Worm (Caenorhabditis elegans): ENCODE data around the gene C24D10.2.
"Not testable (repeated sequence)": the region's sequence is repeated elsewhere in the genome, so short reads cannot be mapped to it uniquely, and the experiment has no call there.

C24D10.2 gene

DNA sequence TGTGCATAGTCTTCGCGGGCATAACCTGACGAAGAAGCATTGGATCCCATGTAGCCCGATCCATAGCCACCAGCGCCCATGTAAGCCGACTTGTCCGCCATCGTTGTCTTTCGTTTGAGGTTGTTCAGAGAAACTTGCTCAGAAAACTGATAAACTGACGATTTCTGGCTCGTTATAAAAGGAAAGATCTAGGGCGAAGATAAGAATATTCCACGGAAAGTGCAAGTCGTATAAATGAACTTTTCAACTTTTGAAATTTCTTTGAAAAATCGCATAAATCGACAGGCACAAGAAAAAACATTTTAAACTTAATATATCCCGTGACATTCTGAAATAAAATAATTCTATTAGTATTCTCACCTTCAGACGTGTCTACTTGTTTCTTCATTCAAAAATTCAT lies at the start of gene C24D10.2, which contains the start of gene nspd-3:
TSS of gene C24D10.2 (plus strand) at position 399 of the 400 bp plus-strand sequence.
TSS of gene nspd-3 (minus strand) at position 101 of the 400 bp plus-strand sequence.
- TF ChIP-seq unc-120 (tag; optimal IDR thresholded peaks at IDR 0.05; ENCODE audit: poor library complexity, severe bottlenecking); nhr-28 (tag; optimal IDR thresholded peaks at IDR 0.05); sem-2 (GFP tag; optimal IDR thresholded peaks at IDR 0.05): not testable (repeated sequence)

DNA sequence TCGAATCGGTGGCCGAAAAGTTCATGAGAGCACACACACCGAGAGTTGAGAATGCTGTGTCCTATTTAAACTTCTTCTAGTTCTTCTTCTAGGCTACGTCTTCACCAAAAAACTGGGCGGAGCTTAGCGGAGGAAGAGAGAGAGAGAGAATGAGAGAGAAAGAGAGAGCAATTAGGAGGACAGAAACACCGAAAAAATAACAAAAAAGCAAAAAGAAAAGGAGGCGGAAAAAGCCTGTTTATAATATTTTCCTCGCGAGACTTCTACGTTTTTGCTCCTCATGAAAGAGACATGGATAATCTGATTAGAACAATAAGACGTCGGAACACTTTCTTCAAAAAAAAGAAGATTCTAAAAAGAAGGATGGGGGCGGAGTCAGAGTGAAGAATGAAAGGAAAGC lies 41.1 kb upstream of the C24D10.2 start, which contains the start of gene tkr-3:
TSS of gene tkr-3 (minus strand) at position 101 of the 400 bp plus-strand sequence.
- TF ChIP-seq drap-1 (GFP tag; optimal IDR thresholded peaks at IDR 0.05): no peak
- TF ChIP-seq ces-1 (GFP tag; optimal IDR thresholded peaks at IDR 0.05): peak; percentile 21
- no peak for TF ChIP-seq tbx-8 (GFP tag; optimal IDR thresholded peaks at IDR 0.05)
- no peak for TF ChIP-seq zip-8 (tag; optimal IDR thresholded peaks at IDR 0.05)
- no peak for TF ChIP-seq hlh-1 (tag; optimal IDR thresholded peaks at IDR 0.05)
- no peak for TF ChIP-seq elt-3 (tag; optimal IDR thresholded peaks at IDR 0.05)
- no peak for TF ChIP-seq nhr-76 (tag; optimal IDR thresholded peaks at IDR 0.05)
- no peak for TF ChIP-seq unc-120 (tag; optimal IDR thresholded peaks at IDR 0.05; ENCODE audit: poor library complexity, severe bottlenecking)
- no peak for TF ChIP-seq snpc-4 (tag; optimal IDR thresholded peaks at IDR 0.05)

DNA sequence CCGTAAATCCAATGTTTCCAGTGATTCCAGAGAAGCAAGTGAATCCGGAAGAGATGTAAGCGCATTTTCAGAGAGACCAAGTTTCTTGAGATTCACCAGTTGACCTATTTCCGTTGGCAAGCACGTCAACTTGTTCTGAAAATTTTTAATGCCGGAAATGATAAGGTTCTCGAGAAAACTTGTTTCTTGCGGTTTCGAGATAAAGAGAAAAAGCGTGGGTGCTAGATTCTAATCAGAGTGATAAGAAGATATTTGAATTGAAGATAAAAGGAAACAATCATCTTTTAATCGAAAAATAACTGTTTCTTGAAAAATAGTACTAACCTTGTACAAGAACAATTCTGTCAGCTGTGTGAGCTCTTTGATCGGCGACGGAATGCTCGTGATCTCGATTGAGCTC lies 31.4 kb upstream of the C24D10.2 start:
- TF ChIP-seq lin-32 (GFP tag; optimal IDR thresholded peaks at IDR 0.05) (no peak), nhr-76 (tag; optimal IDR thresholded peaks at IDR 0.05) (no peak), unc-62 (GFP tag; optimal IDR thresholded peaks at IDR 0.05) (no peak), mab-5 (tag; optimal IDR thresholded peaks at IDR 0.05) (no peak), blmp-1 (tag; optimal IDR thresholded peaks at IDR 0.05) (no peak), drap-1 (GFP tag; optimal IDR thresholded peaks at IDR 0.05) (no peak), tbx-8 (GFP tag; optimal IDR thresholded peaks at IDR 0.05) (no peak), elt-1 (tag; optimal IDR thresholded peaks at IDR 0.05; ENCODE audit: borderline replicate concordance, insufficient read depth) (no peak), M03D4.4 (tag; optimal IDR thresholded peaks at IDR 0.05) (no peak), pha-4 (tag; optimal IDR thresholded peaks at IDR 0.05) (no peak), elt-3 (tag; optimal IDR thresholded peaks at IDR 0.05) (no peak), ces-1 (GFP tag; optimal IDR thresholded peaks at IDR 0.05) (no peak)

DNA sequence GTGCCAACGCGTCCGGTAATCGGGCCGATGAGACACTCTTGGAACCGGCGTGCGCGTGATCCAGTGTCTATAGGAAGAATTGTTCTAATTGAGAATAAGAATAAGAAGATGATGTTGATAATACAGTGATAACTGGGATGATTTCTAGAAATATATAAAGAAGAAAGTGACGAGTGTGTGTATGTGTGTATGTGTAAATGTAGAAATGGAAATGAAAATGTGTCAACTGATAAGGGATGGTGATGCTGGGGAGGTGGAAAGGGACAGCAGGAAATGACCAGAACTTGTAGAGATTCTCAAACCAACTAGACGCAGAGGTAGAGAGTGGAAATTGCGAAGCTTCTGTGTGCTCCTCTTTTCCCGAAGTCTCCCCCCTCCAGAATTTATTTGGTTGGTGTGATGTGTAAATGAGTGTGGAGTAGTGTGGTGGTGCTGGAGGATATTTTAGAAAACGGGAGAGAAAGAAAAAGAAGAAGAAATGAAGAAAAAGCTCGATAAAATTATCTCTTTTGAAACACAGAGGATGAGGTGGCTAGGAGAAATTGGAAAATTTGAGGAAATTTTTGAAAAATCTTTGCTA lies 29.3 kb upstream of the C24D10.2 start:
- TF ChIP-seq nhr-2 (tag; optimal IDR thresholded peaks at IDR 0.05) (no peak), lsy-2 (tag; optimal IDR thresholded peaks at IDR 0.05) (peak; percentile 2), elt-1 (tag; optimal IDR thresholded peaks at IDR 0.05; ENCODE audit: borderline replicate concordance, insufficient read depth) (no peak), nhr-28 (tag; optimal IDR thresholded peaks at IDR 0.05) (no peak), bed-3 (GFP tag; optimal IDR thresholded peaks at IDR 0.05) (no peak), ces-1 (GFP tag; optimal IDR thresholded peaks at IDR 0.05) (peak; percentile 63), snpc-4 (tag; optimal IDR thresholded peaks at IDR 0.05) (no peak), lin-32 (GFP tag; optimal IDR thresholded peaks at IDR 0.05) (no peak), drap-1 (GFP tag; optimal IDR thresholded peaks at IDR 0.05) (no peak), M03D4.4 (tag; optimal IDR thresholded peaks at IDR 0.05) (no peak), mls-2 (tag; optimal IDR thresholded peaks at IDR 0.05) (no peak), unc-120 (tag; optimal IDR thresholded peaks at IDR 0.05; ENCODE audit: poor library complexity, severe bottlenecking) (peak; percentile 82), ceh-83 (GFP tag; optimal IDR thresholded peaks at IDR 0.05) (no peak), elt-3 (tag; optimal IDR thresholded peaks at IDR 0.05) (peak; percentile 15), unc-39 (tag; optimal IDR thresholded peaks at IDR 0.05) (no peak), hlh-1 (tag; optimal IDR thresholded peaks at IDR 0.05) (peak; percentile 68), nhr-12 (tag; optimal IDR thresholded peaks at IDR 0.05) (no peak), tbx-8 (GFP tag; optimal IDR thresholded peaks at IDR 0.05) (no peak), ham-2 (GFP tag; optimal IDR thresholded peaks at IDR 0.05) (no peak), ztf-11 (tag; optimal IDR thresholded peaks at IDR 0.05) (no peak), sem-2 (GFP tag; optimal IDR thresholded peaks at IDR 0.05) (no peak), nhr-237 (tag; optimal IDR thresholded peaks at IDR 0.05) (no peak), mep-1 (tag; optimal IDR thresholded peaks at IDR 0.05) (no peak), unc-62 (GFP tag; optimal IDR thresholded peaks at IDR 0.05) (no peak), nhr-76 (tag; optimal IDR thresholded peaks at IDR 0.05) (no peak), ceh-39 (tag; optimal IDR thresholded peaks at IDR 0.05) (no peak)

DNA sequence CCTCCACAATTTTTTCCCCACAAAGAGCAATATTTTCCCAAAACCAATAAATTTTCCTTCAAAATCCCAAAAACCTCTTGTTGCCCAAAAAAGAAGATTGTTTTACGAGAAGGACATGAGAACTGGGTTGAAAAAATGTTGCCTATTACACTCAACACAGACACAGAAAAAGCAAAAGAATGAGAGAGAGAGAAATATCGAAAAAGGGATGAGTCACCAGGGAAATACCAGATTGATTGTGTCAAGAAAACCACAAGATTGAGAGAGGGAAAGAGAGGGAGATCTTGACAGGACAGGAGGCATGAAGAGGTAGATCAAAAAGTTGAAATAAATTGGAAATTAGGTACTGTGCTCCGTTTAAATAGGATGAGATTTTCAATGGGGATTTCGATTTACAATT lies 28.3 kb upstream of the C24D10.2 start:
- TF ChIP-seq elt-1 (tag; optimal IDR thresholded peaks at IDR 0.05; ENCODE audit: borderline replicate concordance, insufficient read depth) (no peak), nhr-237 (tag; optimal IDR thresholded peaks at IDR 0.05) (no peak), ceh-83 (GFP tag; optimal IDR thresholded peaks at IDR 0.05) (no peak), unc-39 (tag; optimal IDR thresholded peaks at IDR 0.05) (no peak), hlh-1 (tag; optimal IDR thresholded peaks at IDR 0.05) (no peak), nhr-12 (tag; optimal IDR thresholded peaks at IDR 0.05) (no peak), mab-5 (tag; optimal IDR thresholded peaks at IDR 0.05) (no peak), drap-1 (GFP tag; optimal IDR thresholded peaks at IDR 0.05) (no peak), lin-32 (GFP tag; optimal IDR thresholded peaks at IDR 0.05) (no peak), elt-3 (tag; optimal IDR thresholded peaks at IDR 0.05) (no peak), lin-13 (tag; optimal IDR thresholded peaks at IDR 0.05) (no peak), zip-8 (tag; optimal IDR thresholded peaks at IDR 0.05) (no peak), sem-2 (GFP tag; optimal IDR thresholded peaks at IDR 0.05) (no peak), ceh-43 (GFP tag; optimal IDR thresholded peaks at IDR 0.05) (no peak), blmp-1 (tag; optimal IDR thresholded peaks at IDR 0.05) (no peak), ces-1 (GFP tag; optimal IDR thresholded peaks at IDR 0.05) (no peak), nhr-28 (tag; optimal IDR thresholded peaks at IDR 0.05) (no peak), ceh-39 (tag; optimal IDR thresholded peaks at IDR 0.05) (no peak), unc-62 (GFP tag; optimal IDR thresholded peaks at IDR 0.05) (no peak)
